Fruit fly (Drosophila melanogaster) whole organism, embryonic: ENCODE results near the gene Hsp83.

Source experiments
- Asciz ChIP-seq: fragments of 200-800 bp; sonication (Bioruptor generic); optimal IDR thresholded peaks from 2 replicates; lab custom pipeline; 2017; ENCODE audit warnings: missing biosample characterization, mild to moderate bottlenecking, missing genetic modification characterization, missing genetic modification reagents
- Atf6 ChIP-seq: fragments of 200-800 bp; sonication (Bioruptor generic); IDR thresholded peaks from 2 replicates; pipeline ENCODE4 v1.3.6; 2022; ENCODE audit warnings: missing biosample characterization, missing genetic modification characterization
- CG11247 ChIP-seq: fragments of 200-800 bp; sonication (Bioruptor generic); IDR thresholded peaks from 2 replicates; pipeline ENCODE4 v1.3.6; 2022; ENCODE audit warnings: missing biosample characterization, missing genetic modification characterization
- CG11504 ChIP-seq: fragments of 200-800 bp; sonication (Bioruptor generic); optimal IDR thresholded peaks from 3 replicates; lab custom pipeline; 2019; ENCODE audit warnings: missing biosample characterization, mild to moderate bottlenecking, missing genetic modification characterization, moderate library complexity
- CG1233 ChIP-seq: fragments of 200-800 bp; sonication (Bioruptor generic); optimal IDR thresholded peaks from 4 replicates; lab custom pipeline; 2018; ENCODE audit warnings: missing biosample characterization, mild to moderate bottlenecking, missing genetic modification characterization
- CG12391 ChIP-seq: fragments of 200-800 bp; sonication (Bioruptor generic); optimal IDR thresholded peaks from 3 replicates; lab custom pipeline; 2018; ENCODE audit warnings: missing biosample characterization, mild to moderate bottlenecking, missing genetic modification characterization, moderate library complexity
- CG12659 ChIP-seq: fragments of 200-800 bp; sonication (Bioruptor generic); optimal IDR thresholded peaks from 3 replicates; lab custom pipeline; 2017; ENCODE audit warnings: mild to moderate bottlenecking, missing biosample characterization, missing genetic modification reagents, missing genetic modification characterization
- CG13775 ChIP-seq: fragments of 200-800 bp; sonication (Bioruptor generic); optimal IDR thresholded peaks from 3 replicates; lab custom pipeline; 2017; ENCODE audit warnings: missing biosample characterization, mild to moderate bottlenecking, missing genetic modification characterization
- CG13894 ChIP-seq: fragments of 200-800 bp; sonication (Bioruptor generic); optimal IDR thresholded peaks from 3 replicates; lab custom pipeline; 2018; ENCODE audit warnings: missing biosample characterization, mild to moderate bottlenecking, missing genetic modification characterization, moderate library complexity
- CG14014 ChIP-seq: fragments of 200-800 bp; sonication (Bioruptor generic); IDR thresholded peaks from 2 replicates; pipeline ENCODE4 v1.3.6; 2022; ENCODE audit warnings: missing biosample characterization, missing genetic modification characterization
- CG14441 ChIP-seq: fragments of 200-800 bp; sonication (Bioruptor generic); IDR thresholded peaks from 2 replicates; pipeline ENCODE4 v1.3.6; 2022; ENCODE audit warnings: missing biosample characterization, missing genetic modification characterization
- CG18262 ChIP-seq: fragments of 200-800 bp; optimal IDR thresholded peaks from 3 replicates; lab custom pipeline; 2019; ENCODE audit warnings: missing biosample characterization, mild to moderate bottlenecking, missing genetic modification characterization, moderate library complexity
- CG2678 ChIP-seq: fragments of 200-800 bp; sonication (Bioruptor generic); optimal IDR thresholded peaks from 3 replicates; lab custom pipeline; 2019; ENCODE audit warnings: missing biosample characterization, mild to moderate bottlenecking, missing genetic modification characterization, moderate library complexity
- CG2712 ChIP-seq: fragments of 200-800 bp; optimal IDR thresholded peaks from 3 replicates; lab custom pipeline; 2019; ENCODE audit warnings: missing biosample characterization, mild to moderate bottlenecking, missing genetic modification characterization, moderate library complexity
- CG30403 ChIP-seq: fragments of 200-800 bp; sonication (Bioruptor generic); optimal IDR thresholded peaks from 3 replicates; lab custom pipeline; 2016; ENCODE audit warnings: missing biosample characterization, missing genetic modification characterization
- CG31441 ChIP-seq: fragments of 200-800 bp; sonication (Bioruptor generic); IDR thresholded peaks from 2 replicates; pipeline ENCODE4 v1.3.6; 2022; ENCODE audit warnings: missing biosample characterization, missing genetic modification characterization
- CG4424 ChIP-seq: fragments of 200-800 bp; sonication (Bioruptor generic); optimal IDR thresholded peaks from 3 replicates; lab custom pipeline; 2016; ENCODE audit warnings: missing biosample characterization, missing genetic modification characterization
- CG9609 ChIP-seq: fragments of 200-800 bp; sonication (Bioruptor generic); optimal IDR thresholded peaks from 3 replicates; lab custom pipeline; 2016; ENCODE audit warnings: missing biosample characterization, missing genetic modification characterization
- CG9727 ChIP-seq: fragments of 200-800 bp; sonication (Bioruptor generic); optimal IDR thresholded peaks from 3 replicates; lab custom pipeline; 2017; ENCODE audit warnings: missing biosample characterization, mild to moderate bottlenecking, missing genetic modification characterization
- D19A ChIP-seq: fragments of 200-800 bp; optimal IDR thresholded peaks from 3 replicates; lab custom pipeline; 2019; ENCODE audit warnings: missing biosample characterization, mild to moderate bottlenecking, missing genetic modification characterization, moderate library complexity
- E2f2 ChIP-seq: fragments of 200-800 bp; sonication (Bioruptor generic); IDR thresholded peaks from 2 replicates; pipeline ENCODE4 v1.3.6; 2022; ENCODE audit warnings: missing biosample characterization, missing genetic modification characterization
- ERR ChIP-seq: fragments of 200-800 bp; sonication (Bioruptor generic); optimal IDR thresholded peaks from 2 replicates; lab custom pipeline; 2016; ENCODE audit warnings: missing biosample characterization, missing genetic modification characterization
- Eip74EF ChIP-seq, 2 experiments: fragments of 200-800 bp in 1 of 2; fragments of >200 bp in 1 of 2; sonication (Bioruptor generic) in 1 of 2; optimal IDR thresholded peaks; 2 replicates each; lab custom pipeline; 2017 to 2019; ENCODE audit warnings: missing biosample characterization in 2 of 2, missing genetic modification characterization in 2 of 2, mild to moderate bottlenecking in 1 of 2, moderate library complexity in 1 of 2
- Fer2 ChIP-seq: fragments of 200-800 bp; sonication (Bioruptor generic); optimal IDR thresholded peaks from 2 replicates; lab custom pipeline; 2018; ENCODE audit warnings: missing biosample characterization, mild to moderate bottlenecking, missing genetic modification characterization, moderate library complexity
- Fer3 ChIP-seq: fragments of 200-800 bp; sonication (Bioruptor generic); optimal IDR thresholded peaks from 2 replicates; lab custom pipeline; 2018; ENCODE audit warnings: missing biosample characterization, mild to moderate bottlenecking, missing genetic modification characterization, moderate library complexity
- H2.0 ChIP-seq: fragments of 200-800 bp; sonication (Bioruptor generic); IDR thresholded peaks from 2 replicates; pipeline ENCODE4 v1.3.6; 2022; ENCODE audit warnings: missing biosample characterization, missing genetic modification characterization
- HLH54F ChIP-seq: fragments of 200-800 bp; sonication (Bioruptor generic); optimal IDR thresholded peaks from 3 replicates; lab custom pipeline; 2016; ENCODE audit warnings: missing biosample characterization, missing genetic modification characterization
- Lim3 ChIP-seq: fragments of 200-800 bp; sonication (Bioruptor generic); IDR thresholded peaks from 2 replicates; pipeline ENCODE4 v1.3.6; 2022; ENCODE audit warnings: missing biosample characterization, missing genetic modification characterization
- MTF-1 ChIP-seq: fragments of 200-800 bp; sonication (Bioruptor generic); optimal IDR thresholded peaks from 2 replicates; lab custom pipeline; 2018; ENCODE audit warnings: missing biosample characterization, mild to moderate bottlenecking, missing genetic modification characterization, borderline replicate concordance
- Med ChIP-seq: fragments of 200-800 bp; sonication (Bioruptor generic); peaks from one replicate; lab custom pipeline; 2016; ENCODE audit warnings: missing biosample characterization, missing genetic modification characterization, mild to moderate bottlenecking, inconsistent platforms, moderate library complexity
- Nf-YC ChIP-seq: fragments of 200-800 bp; optimal IDR thresholded peaks from 3 replicates; lab custom pipeline; 2019; ENCODE audit warnings: missing biosample characterization, mild to moderate bottlenecking, missing genetic modification characterization, moderate library complexity
- NfI ChIP-seq: fragments of 200-800 bp; sonication (Bioruptor generic); optimal IDR thresholded peaks from 3 replicates; lab custom pipeline; 2018; ENCODE audit warnings: missing biosample characterization, mild to moderate bottlenecking, missing genetic modification characterization, moderate library complexity
- Opbp ChIP-seq: fragments of 200-800 bp; sonication (Bioruptor generic); IDR thresholded peaks from 3 replicates; pipeline ENCODE4 v1.3.6; 2022; ENCODE audit warnings: missing biosample characterization, missing genetic modification characterization; ENCODE audit not compliant: partially characterized antibody
- ase ChIP-seq: fragments of 200-800 bp; sonication (Bioruptor generic); IDR thresholded peaks from 3 replicates; pipeline ENCODE4 v1.3.6; 2022; ENCODE audit warnings: missing biosample characterization, missing genetic modification characterization
- cad ChIP-seq: fragments of >200 bp; optimal IDR thresholded peaks from 2 replicates; lab custom pipeline; 2017; ENCODE audit warnings: missing biosample characterization, missing genetic modification characterization
- en ChIP-seq: fragments of 200-800 bp; sonication (Bioruptor generic); optimal IDR thresholded peaks from 2 replicates; lab custom pipeline; 2016; ENCODE audit warnings: missing biosample characterization, missing genetic modification characterization
- hkb ChIP-seq, 2 experiments: fragments of 200-800 bp in 1 of 2; fragments of >200 bp in 1 of 2; sonication (Bioruptor generic) in 1 of 2; IDR thresholded peaks in 1 of 2; optimal IDR thresholded peaks in 1 of 2; 2 replicates each; pipeline versions ENCODE4 v1.3.6 to Lab custom; 2017 to 2022; ENCODE audit warnings: missing biosample characterization in 1 of 2, missing genetic modification characterization in 1 of 2
- insv ChIP-seq, 2 experiments: fragments of 200-800 bp; sonication (Bioruptor generic); optimal IDR thresholded peaks; 3 replicates each; lab custom pipeline; 2016 to 2018; ENCODE audit warnings: missing biosample characterization in 2 of 2, missing genetic modification characterization in 2 of 2
- kay ChIP-seq: fragments of 200-800 bp; sonication (Bioruptor generic); optimal IDR thresholded peaks from 2 replicates; lab custom pipeline; 2016; ENCODE audit warnings: missing biosample characterization, missing genetic modification characterization
- p53 ChIP-seq: fragments of 200-800 bp; sonication (Bioruptor generic); optimal IDR thresholded peaks from 2 replicates; lab custom pipeline; 2016; ENCODE audit warnings: missing biosample characterization, missing genetic modification characterization
- pzg ChIP-seq: fragments of 200-800 bp; sonication (Bioruptor generic); optimal IDR thresholded peaks from 3 replicates; lab custom pipeline; 2018; ENCODE audit warnings: missing biosample characterization, mild to moderate bottlenecking, missing genetic modification characterization, moderate library complexity
- row ChIP-seq: fragments of 200-800 bp; sonication (Bioruptor generic); IDR thresholded peaks from 3 replicates; pipeline ENCODE4 v1.3.6; 2022; ENCODE audit warnings: missing biosample characterization, missing genetic modification characterization
- scrt ChIP-seq: fragments of 200-800 bp; sonication (Bioruptor generic); optimal IDR thresholded peaks from 2 replicates; lab custom pipeline; 2018; ENCODE audit warnings: missing biosample characterization, mild to moderate bottlenecking, missing genetic modification characterization, moderate library complexity
- sens ChIP-seq: fragments of 200-800 bp; sonication (Bioruptor generic); peaks from one replicate; lab custom pipeline; 2016; ENCODE audit warnings: missing biosample characterization, missing genetic modification characterization
- stc ChIP-seq: fragments of 200-800 bp; sonication (Bioruptor generic); IDR thresholded peaks from 2 replicates; pipeline ENCODE4 v1.3.6; 2022; ENCODE audit warnings: missing biosample characterization, missing genetic modification characterization
- stwl ChIP-seq: fragments of 200-800 bp; sonication (Bioruptor generic); optimal IDR thresholded peaks from 3 replicates; lab custom pipeline; 2018; ENCODE audit warnings: missing biosample characterization, mild to moderate bottlenecking, missing genetic modification characterization, moderate library complexity
- unpg ChIP-seq: fragments of 200-800 bp; sonication (Bioruptor generic); optimal IDR thresholded peaks from 3 replicates; lab custom pipeline; 2018; ENCODE audit warnings: missing biosample characterization, mild to moderate bottlenecking, missing genetic modification characterization, moderate library complexity
- vfl ChIP-seq: fragments of 200-800 bp; sonication (Bioruptor generic); optimal IDR thresholded peaks from 2 replicates; lab custom pipeline; 2016; ENCODE audit warnings: missing biosample characterization, missing genetic modification characterization
- wek ChIP-seq: fragments of 200-800 bp; sonication (Bioruptor generic); optimal IDR thresholded peaks from 3 replicates; lab custom pipeline; 2018; ENCODE audit warnings: missing biosample characterization, mild to moderate bottlenecking, missing genetic modification characterization, moderate library complexity

The Hsp83 gene

DNA sequence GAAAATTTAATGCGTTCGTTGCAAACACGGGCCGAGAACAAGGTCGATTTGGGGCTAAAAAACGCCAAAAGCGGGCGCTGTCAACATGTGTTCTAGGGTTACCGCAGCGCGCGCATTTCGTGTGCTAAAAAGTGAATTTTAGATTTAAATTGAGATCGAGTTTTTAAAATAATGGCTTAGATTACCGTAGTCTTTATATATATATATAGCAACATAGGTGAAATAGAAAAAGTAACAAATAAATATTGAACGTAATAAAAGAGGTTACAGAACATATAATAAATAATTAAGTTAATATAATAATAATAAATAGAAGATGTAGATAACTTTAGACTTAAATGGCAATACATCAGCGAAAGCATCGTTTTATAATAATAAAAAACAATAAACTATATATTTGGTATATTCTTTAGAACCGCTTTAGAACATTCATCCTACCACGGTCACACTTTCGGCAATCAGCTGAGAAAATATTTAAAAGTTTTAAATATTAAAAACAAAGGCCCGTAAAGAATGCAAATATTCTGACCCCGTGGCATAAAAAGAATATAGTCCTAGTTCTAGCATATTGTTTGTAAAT lies 49.3 kb upstream of the Hsp83 start, which contains the start of the genes CG11537 and Alg2 (continued):
- peak; percentile 41 for TF ChIP-seq Nf-YC (tag; lab: Kevin White, UChicago)
- TF ChIP-seq Eip74EF (GFP tag; optimal IDR thresholded peaks at IDR 0.05; lab: Kevin White, UChicago) = no peak
- peak; percentile 22 for TF ChIP-seq CG30403
- TF ChIP-seq CG14014 = no peak
- peak; percentile 47 for TF ChIP-seq CG12391
- TF ChIP-seq CG2678 (tag; lab: Kevin White, UChicago) = peak; percentile 42
- TF ChIP-seq Med = peak; percentile 29
- peak; percentile 38 for TF ChIP-seq unpg
- peak; percentile 4 for TF ChIP-seq NfI
- peak; percentile 6 for TF ChIP-seq CG9609
- TF ChIP-seq CG18262 (tag; lab: Kevin White, UChicago) = peak; percentile 45
- TF ChIP-seq scrt (GFP tag; lab: Kevin White, UChicago) = peak; percentile 56
- 0 out of 2 replicates have a peak, but pooled peaks have one; percentile 32 for TF ChIP-seq Atf6 (GFP tag; lab: Robert Waterston, UW)
- TF ChIP-seq CG13775 (GFP tag; lab: Kevin White, UChicago) = peak; percentile 25
- 0 out of 2 replicates have a peak, but pooled peaks have one; percentile 7 for TF ChIP-seq H2.0 (GFP tag; lab: Robert Waterston, UW)
- no peak for TF ChIP-seq ERR
- TF ChIP-seq stwl (tag; lab: Kevin White, UChicago) = peak; percentile 28
- TF ChIP-seq ase (GFP tag; lab: Robert Waterston, UW) = no peak
- TF ChIP-seq HLH54F = no peak
- TF ChIP-seq CG9727 (GFP tag; lab: Kevin White, UChicago) = peak; percentile 39
- TF ChIP-seq Asciz (GFP tag; lab: Kevin White, UChicago) = no peak
- peak; percentile 70 for TF ChIP-seq CG11504
- TF ChIP-seq CG31441 (GFP tag; lab: Robert Waterston, UW) = 0 out of 2 replicates have a peak, but pooled peaks have one; percentile 20
- TF ChIP-seq pzg (GFP tag; lab: Kevin White, UChicago) = peak; percentile 42
- TF ChIP-seq CG1233 (GFP tag; lab: Kevin White, UChicago) = no peak
- TF ChIP-seq E2f2 (GFP tag; lab: Robert Waterston, UW) = peak; percentile 36
- peak; percentile 11 for TF ChIP-seq CG4424 (GFP tag; lab: Kevin White, UChicago)
- 0 out of 2 replicates have a peak, but pooled peaks have one; percentile 2 for TF ChIP-seq CG14441 (GFP tag; lab: Robert Waterston, UW)
- peak; percentile 4 for TF ChIP-seq Fer2 (tag; lab: Kevin White, UChicago)
- no peak for TF ChIP-seq Lim3
- peak; percentile 36; the same call in 1 of the 2 replicates for TF ChIP-seq CG11247 (GFP tag; lab: Robert Waterston, UW)
- peak; percentile 56 for TF ChIP-seq sens (GFP tag; lab: Kevin White, UChicago)
- no peak for TF ChIP-seq kay (GFP tag; lab: Kevin White, UChicago)
- no peak for TF ChIP-seq cad (GFP tag; lab: Kevin White, UChicago)
- peak; percentile 45 for TF ChIP-seq CG2712
- TF ChIP-seq CG12659 (GFP tag; lab: Kevin White, UChicago) = peak; percentile 49
- peak; percentile 62; the same call in 2 of the 3 replicates for TF ChIP-seq row (GFP tag; lab: Robert Waterston, UW)
- TF ChIP-seq CG13894 (tag; lab: Kevin White, UChicago) = peak; percentile 5
- no peak for TF ChIP-seq MTF-1
- no peak for TF ChIP-seq en (GFP tag; lab: Kevin White, UChicago)
- peak; percentile 34 for TF ChIP-seq Fer3 (tag; lab: Kevin White, UChicago)
- TF ChIP-seq Opbp (GFP tag; lab: Robert Waterston, UW) = no peak
- TF ChIP-seq D19A (tag; lab: Kevin White, UChicago) = peak; percentile 21
- TF ChIP-seq hkb (optimal IDR thresholded peaks at IDR 0.05; lab: Kevin White, UChicago) = no peak
- TF ChIP-seq hkb (GFP tag; IDR thresholded peaks at IDR 0.05; lab: Robert Waterston, UW) = no peak
- TF ChIP-seq p53 (GFP tag; lab: Kevin White, UChicago) = no peak
- TF ChIP-seq wek (GFP tag; lab: Kevin White, UChicago) = no peak
- TF ChIP-seq insv (GFP tag; optimal IDR thresholded peaks at IDR 0.05; lab: Kevin White, UChicago) = peak in 1 of 2 experiments; percentile 6
- no peak for TF ChIP-seq stc (GFP tag; lab: Robert Waterston, UW)
- no peak for TF ChIP-seq vfl (GFP tag; lab: Kevin White, UChicago)
